Fruit fly (Drosophila melanogaster): Measurements from ENCODE around the gene CG1288.

DNA sequence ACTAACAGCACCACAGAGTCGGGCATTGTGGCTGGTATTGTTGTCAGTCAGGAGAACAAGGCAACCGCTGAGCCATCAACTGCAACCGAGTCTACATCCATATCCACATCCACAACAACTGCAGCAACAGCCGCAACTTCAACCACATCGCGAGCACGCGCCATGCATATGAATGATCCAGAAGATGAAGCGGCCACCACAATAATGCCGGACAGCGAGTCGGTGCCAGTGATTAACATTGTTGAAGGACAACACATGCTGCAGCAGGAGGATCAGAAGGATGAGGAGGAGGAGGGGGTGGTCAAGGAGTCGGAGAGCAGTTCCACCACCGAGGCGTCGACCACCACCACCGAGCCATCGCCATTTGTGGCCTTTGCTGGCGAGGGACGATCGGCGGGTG, 33.5 kb downstream of the CG1288 start:
- no peak for TF ChIP-seq Blimp-1 (GFP tag; optimal IDR thresholded peaks at IDR 0.05)
- TF ChIP-seq dsx (GFP tag; optimal IDR thresholded peaks at IDR 0.05; ENCODE audit: poor library complexity, severe bottlenecking) = peak; percentile 81
- no peak for TF ChIP-seq Gug (GFP tag; IDR thresholded peaks at IDR 0.05)
- no peak for TF ChIP-seq salr (GFP tag; optimal IDR thresholded peaks at IDR 0.05)
